Fruit fly (Drosophila melanogaster): ENCODE data around the gene CG14971.

CG14971 gene

dm6 chr3L:3435531-3436309, 35.4 kb downstream of the CG14971 start:
- TF ChIP-seq h (GFP tag; optimal IDR thresholded peaks at IDR 0.05): peak; percentile 36
- TF ChIP-seq Hr78 (GFP tag; optimal IDR thresholded peaks at IDR 0.05): no peak
- TF ChIP-seq Rel (GFP tag; optimal IDR thresholded peaks at IDR 0.05): no peak
- TF ChIP-seq Rel (tag; optimal IDR thresholded peaks at IDR 0.05): peak; percentile 96
- TF ChIP-seq dmrt93B (GFP tag; optimal IDR thresholded peaks at IDR 0.05): no peak
- TF ChIP-seq CrebA (GFP tag; optimal IDR thresholded peaks at IDR 0.05; ENCODE audit: borderline replicate concordance): peak; percentile 85
- peak in 1 of 2 experiments; percentile 14 for TF ChIP-seq dl (GFP tag; optimal IDR thresholded peaks at IDR 0.05; ENCODE audit: insufficient read depth in 1 of 2, partially characterized antibody in 2 of 2)

- no peak for TF ChIP-seq N (GFP tag; optimal IDR thresholded peaks at IDR 0.05)
- TF ChIP-seq usp (GFP tag; optimal IDR thresholded peaks at IDR 0.05): no peak
- TF ChIP-seq Hr83 (GFP tag; optimal IDR thresholded peaks at IDR 0.05; ENCODE audit: poor library complexity, severe bottlenecking): no peak
Observed at dm6 chr3L:3434882-3435281, 36.2 kb downstream of the CG14971 start.

- TF ChIP-seq woc (GFP tag; optimal IDR thresholded peaks at IDR 0.05) (no peak), Dfd (GFP tag; optimal IDR thresholded peaks at IDR 0.05) (peak; percentile 56)
Observed at dm6 chr3L:3433955-3434354, 37.2 kb downstream of the CG14971 start.

- TF ChIP-seq fru (GFP tag; optimal IDR thresholded peaks at IDR 0.05) (peak; percentile 77), HLH106 (tag; optimal IDR thresholded peaks at IDR 0.05) (peak; percentile 79), psq (GFP tag; optimal IDR thresholded peaks at IDR 0.05) (peak; percentile 74), br (GFP tag; optimal IDR thresholded peaks at IDR 0.05) (peak; percentile 63), CG32264 (GFP tag; optimal IDR thresholded peaks at IDR 0.05) (no peak), CG9705 (GFP tag; optimal IDR thresholded peaks at IDR 0.05) (peak; percentile 8), foxo (GFP tag; optimal IDR thresholded peaks at IDR 0.05) (peak in 1 of 2 experiments; percentile 85), jim (GFP tag; optimal IDR thresholded peaks at IDR 0.05) (no peak), sv (GFP tag; optimal IDR thresholded peaks at IDR 0.05) (peak; percentile 62), h (GFP tag; optimal IDR thresholded peaks at IDR 0.05) (peak; percentile 82), dsf (GFP tag; optimal IDR thresholded peaks at IDR 0.05; ENCODE audit: borderline replicate concordance) (no peak), Hnf4 (GFP tag; optimal IDR thresholded peaks at IDR 0.05) (peak; percentile 60), Abd-B (GFP tag; optimal IDR thresholded peaks at IDR 0.05) (no peak), sage (GFP tag; optimal IDR thresholded peaks at IDR 0.05) (peak; percentile 74), rgr (GFP tag; optimal IDR thresholded peaks at IDR 0.05) (peak; percentile 85), Jra (GFP tag; optimal IDR thresholded peaks at IDR 0.05) (peak; percentile 9), dmrt93B (GFP tag; optimal IDR thresholded peaks at IDR 0.05) (peak; percentile 60), Vsx2 (GFP tag; optimal IDR thresholded peaks at IDR 0.05; ENCODE audit: partially characterized antibody) (no peak), pan (optimal IDR thresholded peaks at IDR 0.05) (no peak), N (GFP tag; optimal IDR thresholded peaks at IDR 0.05) (no peak), Hr83 (GFP tag; optimal IDR thresholded peaks at IDR 0.05; ENCODE audit: poor library complexity, severe bottlenecking) (no peak), woc (GFP tag; optimal IDR thresholded peaks at IDR 0.05) (no peak), OdsH (GFP tag; optimal IDR thresholded peaks at IDR 0.05) (peak; percentile 77), lola (GFP tag; optimal IDR thresholded peaks at IDR 0.05) (no peak), Dfd (GFP tag; optimal IDR thresholded peaks at IDR 0.05) (no peak), dl (GFP tag; optimal IDR thresholded peaks at IDR 0.05; ENCODE audit: insufficient read depth in 1 of 2, partially characterized antibody in 2 of 2) (no peak), Hr78 (GFP tag; optimal IDR thresholded peaks at IDR 0.05) (no peak), Rel (GFP tag; optimal IDR thresholded peaks at IDR 0.05) (no peak), Rel (tag; optimal IDR thresholded peaks at IDR 0.05) (peak; percentile 15), CrebA (GFP tag; optimal IDR thresholded peaks at IDR 0.05; ENCODE audit: borderline replicate concordance) (no peak), Dif (GFP tag; optimal IDR thresholded peaks at IDR 0.05; ENCODE audit: partially characterized antibody) (no peak), ey (GFP tag; optimal IDR thresholded peaks at IDR 0.05) (peak; percentile 71), usp (GFP tag; optimal IDR thresholded peaks at IDR 0.05) (no peak), Mio (GFP tag; optimal IDR thresholded peaks at IDR 0.05) (no peak), brk (GFP tag; optimal IDR thresholded peaks at IDR 0.05) (peak; percentile 51), Sp1 (GFP tag; optimal IDR thresholded peaks at IDR 0.05) (peak; percentile 82), GATAd (GFP tag; optimal IDR thresholded peaks at IDR 0.05) (no peak), Myc (optimal IDR thresholded peaks at IDR 0.05) (no peak), tai (GFP tag; optimal IDR thresholded peaks at IDR 0.05) (peak; percentile 56)
Observed at dm6 chr3L:3432656-3433344, 38.3 kb downstream of the CG14971 start.

Measured in whole organism, wandering third instar larva.